Fruit fly (Drosophila melanogaster): ENCODE data around the gene Pgls.
A peak's percentile ranks its signal among the peaks of the same experiment; 100 is the strongest.

DNA sequence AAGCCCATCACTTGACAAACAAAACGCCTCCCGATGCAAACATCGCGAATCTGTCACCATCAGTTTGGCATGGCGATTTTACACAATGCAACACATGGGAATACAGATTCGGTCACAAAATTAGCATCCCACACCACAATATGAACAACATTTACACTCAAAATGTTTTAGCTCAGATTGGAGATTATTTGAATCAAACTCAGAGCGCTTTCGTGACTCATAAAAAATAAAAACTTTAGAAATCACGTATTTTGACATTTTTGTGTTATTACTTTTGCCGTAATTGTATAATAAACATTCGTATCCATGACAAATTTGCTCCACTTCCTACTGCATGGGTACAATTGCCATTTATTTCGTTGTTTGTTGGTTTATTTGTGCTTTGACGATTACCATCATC, 43.2 kb upstream of the Pgls start:
- TF ChIP-seq CG8319 (GFP tag; optimal IDR thresholded peaks at IDR 0.05) (no peak), Hr39 (GFP tag; optimal IDR thresholded peaks at IDR 0.05) (peak; percentile 46), CG16779 (tag; optimal IDR thresholded peaks at IDR 0.05) (no peak), acj6 (GFP tag; optimal IDR thresholded peaks at IDR 0.05) (peak; percentile 28), Met (GFP tag; optimal IDR thresholded peaks at IDR 0.05) (peak; percentile 35), CG32006 (GFP tag; optimal IDR thresholded peaks at IDR 0.05) (peak; percentile 13), salr (GFP tag; optimal IDR thresholded peaks at IDR 0.05) (no peak), Gug (GFP tag; IDR thresholded peaks at IDR 0.05) (no peak), achi (GFP tag; optimal IDR thresholded peaks at IDR 0.05) (peak; percentile 4), cyc (GFP tag; optimal IDR thresholded peaks at IDR 0.05) (peak; percentile 30), spab (GFP tag; optimal IDR thresholded peaks at IDR 0.05) (no peak)

Measured in whole organism, prepupa.